Worm (Caenorhabditis elegans) whole organism, L2 larva: ENCODE data around the gene apn-1.

Source experiments
- C34F6.9 ChIP-seq: fragments of 150-350 bp; optimal IDR thresholded peaks from 2 replicates; lab custom pipeline; 2014; ENCODE audit warnings: missing biosample characterization, missing genetic modification characterization
- F13H6.1 ChIP-seq: sonication (generic microtip); optimal IDR thresholded peaks from 2 replicates; lab custom pipeline; 2016; ENCODE audit warnings: missing genetic modification characterization, missing compliant biosample characterization
- R02D3.7 ChIP-seq: fragments of 150-350 bp; optimal IDR thresholded peaks from 2 replicates; lab custom pipeline; 2014; ENCODE audit warnings: missing biosample characterization, missing genetic modification characterization
- ZK546.5 ChIP-seq: sonication (generic microtip); optimal IDR thresholded peaks from 2 replicates; lab custom pipeline; 2017; ENCODE audit warnings: missing biosample characterization, missing genetic modification characterization
- aly-2 ChIP-seq: fragments of 150-350 bp; optimal IDR thresholded peaks from 2 replicates; lab custom pipeline; 2014; ENCODE audit warnings: missing biosample characterization, missing genetic modification characterization
- ama-1 ChIP-seq: fragments of 150-350 bp; optimal IDR thresholded peaks from 2 replicates; lab custom pipeline; 2018; ENCODE audit warnings: inconsistent platforms
- blmp-1 ChIP-seq: sonication (generic microtip); optimal IDR thresholded peaks from 2 replicates; lab custom pipeline; 2017; ENCODE audit warnings: missing genetic modification characterization, mild to moderate bottlenecking, missing compliant biosample characterization, antibody characterized with exemption, moderate library complexity; ENCODE audit not compliant: insufficient read depth
- ceh-16 ChIP-seq: fragments of 150-350 bp; optimal IDR thresholded peaks from 2 replicates; lab custom pipeline; 2014; ENCODE audit warnings: missing biosample characterization, missing genetic modification characterization
- crh-2 ChIP-seq: sonication (generic microtip); optimal IDR thresholded peaks from 2 replicates; lab custom pipeline; 2017; ENCODE audit warnings: missing biosample characterization, missing genetic modification characterization
- dmd-4 ChIP-seq: sonication (generic microtip); optimal IDR thresholded peaks from 2 replicates; lab custom pipeline; 2017; ENCODE audit warnings: missing biosample characterization, missing genetic modification characterization
- egl-27 ChIP-seq: sonication (generic microtip); optimal IDR thresholded peaks from 3 replicates; lab custom pipeline; 2017; ENCODE audit warnings: missing biosample characterization, missing genetic modification reagents, missing genetic modification characterization
- elt-3 ChIP-seq: sonication (generic microtip); optimal IDR thresholded peaks from 2 replicates; lab custom pipeline; 2017; ENCODE audit warnings: missing biosample characterization, missing genetic modification characterization
- fos-1 ChIP-seq: fragments of 150-350 bp; optimal IDR thresholded peaks from 2 replicates; lab custom pipeline; 2014; ENCODE audit warnings: missing biosample characterization, missing genetic modification characterization
- gmeb-1 ChIP-seq: fragments of 150-350 bp; optimal IDR thresholded peaks from 2 replicates; lab custom pipeline; 2014; ENCODE audit warnings: missing biosample characterization, missing genetic modification characterization
- lin-11 ChIP-seq: fragments of 150-350 bp; sonication (generic microtip); optimal IDR thresholded peaks from 2 replicates; lab custom pipeline; 2014; ENCODE audit warnings: missing biosample characterization, missing genetic modification characterization, inconsistent platforms, mixed read lengths
- lin-13 ChIP-seq: fragments of 150-350 bp; optimal IDR thresholded peaks from 2 replicates; lab custom pipeline; 2014; ENCODE audit warnings: missing biosample characterization, missing genetic modification reagents, missing genetic modification characterization
- lin-39 ChIP-seq: fragments of 150-350 bp; optimal IDR thresholded peaks from 2 replicates; lab custom pipeline; 2014; ENCODE audit warnings: missing biosample characterization, missing genetic modification reagents, missing genetic modification characterization
- lsy-2 ChIP-seq, 2 experiments: fragments of 150-350 bp in 1 of 2; sonication (generic microtip) in 1 of 2; optimal IDR thresholded peaks; 2 replicates each; lab custom pipeline; 2014 to 2017; ENCODE audit warnings: missing biosample characterization in 2 of 2, missing genetic modification characterization in 2 of 2
- mdl-1 ChIP-seq, 2 experiments: fragments of 150-350 bp in 1 of 2; sonication (generic microtip) in 1 of 2; optimal IDR thresholded peaks; 2 replicates each; lab custom pipeline; 2017; ENCODE audit warnings: missing biosample characterization in 2 of 2, missing genetic modification characterization in 2 of 2
- nhr-11 ChIP-seq: fragments of 150-350 bp; optimal IDR thresholded peaks from 2 replicates; lab custom pipeline; 2014; ENCODE audit warnings: missing biosample characterization, missing genetic modification characterization
- nhr-12 ChIP-seq: fragments of 150-350 bp; optimal IDR thresholded peaks from 2 replicates; lab custom pipeline; 2014; ENCODE audit warnings: missing biosample characterization, missing genetic modification characterization
- nhr-129 ChIP-seq: fragments of 150-350 bp; optimal IDR thresholded peaks from 2 replicates; lab custom pipeline; 2014; ENCODE audit warnings: missing biosample characterization, missing genetic modification characterization
- nhr-21 ChIP-seq: fragments of 150-350 bp; optimal IDR thresholded peaks from 2 replicates; lab custom pipeline; 2014; ENCODE audit warnings: missing biosample characterization, missing genetic modification characterization
- nhr-237 ChIP-seq: fragments of 150-350 bp; optimal IDR thresholded peaks from 2 replicates; lab custom pipeline; 2014; ENCODE audit warnings: missing biosample characterization, missing genetic modification characterization
- nhr-25 ChIP-seq: fragments of 150-350 bp; sonication (generic microtip); optimal IDR thresholded peaks from 3 replicates; lab custom pipeline; 2014; ENCODE audit warnings: missing biosample characterization, missing genetic modification characterization
- nhr-6 ChIP-seq: fragments of 150-350 bp; optimal IDR thresholded peaks from 2 replicates; lab custom pipeline; 2014; ENCODE audit warnings: missing biosample characterization, missing genetic modification characterization
- nhr-77 ChIP-seq: fragments of 150-350 bp; optimal IDR thresholded peaks from 2 replicates; lab custom pipeline; 2014; ENCODE audit warnings: missing biosample characterization, missing genetic modification characterization
- peb-1 ChIP-seq: fragments of 150-350 bp; optimal IDR thresholded peaks from 2 replicates; lab custom pipeline; 2014; ENCODE audit warnings: missing biosample characterization, missing genetic modification characterization
- skn-1 ChIP-seq: sonication (generic microtip); optimal IDR thresholded peaks from 2 replicates; lab custom pipeline; 2017; ENCODE audit warnings: missing biosample characterization, missing genetic modification characterization
- sma-3 ChIP-seq: sonication (generic microtip); optimal IDR thresholded peaks from 2 replicates; lab custom pipeline; 2016; ENCODE audit warnings: missing genetic modification reagents, missing genetic modification characterization, missing compliant biosample characterization
- sma-9 ChIP-seq, 2 experiments: fragments of 150-350 bp in 1 of 2; sonication (generic microtip) in 1 of 2; optimal IDR thresholded peaks; 2 replicates each; lab custom pipeline; 2014 to 2016; ENCODE audit warnings: missing genetic modification characterization in 2 of 2, mild to moderate bottlenecking in 1 of 2, missing biosample characterization in 1 of 2, missing compliant biosample characterization in 1 of 2, missing genetic modification reagents in 1 of 2, moderate library complexity in 1 of 2
- snpc-4 ChIP-seq: fragments of 150-350 bp; optimal IDR thresholded peaks from 2 replicates; lab custom pipeline; 2014; ENCODE audit warnings: missing biosample characterization, missing genetic modification characterization
- unc-39 ChIP-seq: fragments of 150-350 bp; optimal IDR thresholded peaks from 2 replicates; lab custom pipeline; 2014; ENCODE audit warnings: missing biosample characterization, missing genetic modification characterization
- unc-55 ChIP-seq: fragments of 150-350 bp; sonication (generic microtip); optimal IDR thresholded peaks from 3 replicates; lab custom pipeline; 2014; ENCODE audit warnings: missing biosample characterization, missing genetic modification reagents, missing genetic modification characterization
- zag-1 ChIP-seq: fragments of 150-350 bp; optimal IDR thresholded peaks from 2 replicates; lab custom pipeline; 2014; ENCODE audit warnings: missing biosample characterization, missing genetic modification characterization
- ztf-4 ChIP-seq: fragments of 150-350 bp; optimal IDR thresholded peaks from 2 replicates; lab custom pipeline; 2014; ENCODE audit warnings: missing biosample characterization, missing genetic modification characterization

Gene apn-1

DNA sequence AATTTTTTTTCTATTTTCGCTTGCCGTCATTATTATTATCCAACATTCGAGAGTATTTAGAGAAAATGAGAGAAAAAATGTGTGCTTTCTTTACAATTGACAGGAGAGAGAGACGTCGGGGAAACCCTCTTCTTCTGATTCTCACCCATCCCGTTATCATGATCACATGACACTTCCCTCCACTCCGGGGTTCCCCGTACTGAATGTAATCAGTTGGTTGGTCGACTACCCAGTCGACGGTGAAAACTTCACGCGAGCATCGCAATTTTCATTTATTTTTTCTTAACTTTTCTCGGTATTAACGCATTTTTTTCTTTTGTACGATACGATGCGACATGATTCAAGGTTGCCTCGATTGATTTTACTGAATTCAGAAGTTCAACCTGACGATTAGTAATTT, 31.2 kb upstream of the apn-1 start (continued):
- TF ChIP-seq nhr-237 (no peak), ZK546.5 (no peak), mdl-1 (tag; optimal IDR thresholded peaks at IDR 0.05; lab: Kevin White, UChicago) (peak in 1 of 2 experiments; percentile 47), sma-3 (GFP tag; lab: Kevin White, UChicago) (peak; percentile 70), snpc-4 (no peak), nhr-12 (tag; lab: Kevin White, UChicago) (no peak), R02D3.7 (tag; lab: Kevin White, UChicago) (no peak), zag-1 (tag; lab: Kevin White, UChicago) (no peak), nhr-11 (tag; lab: Kevin White, UChicago) (no peak), nhr-6 (tag; lab: Kevin White, UChicago) (no peak), dmd-4 (tag; lab: Kevin White, UChicago) (no peak), lsy-2 (tag; optimal IDR thresholded peaks at IDR 0.05; lab: Kevin White, UChicago) (peak in 1 of 2 experiments; percentile 40), C34F6.9 (tag; lab: Kevin White, UChicago) (no peak), unc-39 (no peak), unc-55 (no peak), lin-39 (tag; lab: Kevin White, UChicago) (no peak), elt-3 (tag; lab: Kevin White, UChicago) (no peak), gmeb-1 (tag; lab: Kevin White, UChicago) (peak; percentile 53), ztf-4 (tag; lab: Kevin White, UChicago) (no peak)

DNA sequence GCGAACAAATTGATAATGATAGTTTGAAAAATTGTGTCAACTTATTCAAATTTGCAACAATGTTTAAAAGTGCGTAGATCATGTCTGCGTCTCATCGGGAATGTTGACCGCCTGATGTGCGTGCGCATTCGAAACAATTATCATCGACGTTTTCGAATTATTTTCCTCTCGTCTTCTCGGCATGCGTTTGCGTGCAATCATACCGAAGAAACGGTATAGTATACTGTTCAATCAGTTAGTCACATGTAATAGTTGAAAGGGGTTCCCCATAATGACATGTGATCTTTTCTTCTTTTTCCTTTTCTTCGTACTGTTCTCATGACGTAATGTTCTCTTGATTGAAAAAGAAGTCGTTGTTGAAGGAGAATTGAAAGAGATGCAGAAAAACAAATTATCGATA, 30.6 kb upstream of the apn-1 start:
- TF ChIP-seq nhr-6 (tag; lab: Kevin White, UChicago) = peak; percentile 51
- TF ChIP-seq nhr-21 (tag; lab: Kevin White, UChicago) = peak; percentile 97
- TF ChIP-seq fos-1 (tag; lab: Kevin White, UChicago) = peak; percentile 75
- peak; percentile 65 for TF ChIP-seq blmp-1 (tag; lab: Kevin White, UChicago)
- peak; percentile 82 to 86 for TF ChIP-seq mdl-1 (tag; optimal IDR thresholded peaks at IDR 0.05; lab: Kevin White, UChicago)
- TF ChIP-seq ztf-4 (tag; lab: Kevin White, UChicago) = peak; percentile 54
- peak in 1 of 2 experiments; percentile 74 for TF ChIP-seq lsy-2 (tag; optimal IDR thresholded peaks at IDR 0.05; lab: Kevin White, UChicago)
- TF ChIP-seq crh-2 (tag; lab: Kevin White, UChicago) = peak; percentile 83
- TF ChIP-seq aly-2 (tag; lab: Kevin White, UChicago) = no peak
- TF ChIP-seq nhr-129 (tag; lab: Kevin White, UChicago) = peak; percentile 92
- peak; percentile 94 for TF ChIP-seq sma-3 (GFP tag; lab: Kevin White, UChicago)
- peak; percentile 75 for TF ChIP-seq gmeb-1 (tag; lab: Kevin White, UChicago)
- no peak for TF ChIP-seq nhr-77 (tag; lab: Kevin White, UChicago)
- TF ChIP-seq egl-27 (tag; lab: Kevin White, UChicago) = peak; percentile 51
- peak; percentile 98 for TF ChIP-seq sma-9 (GFP tag; optimal IDR thresholded peaks at IDR 0.05; lab: Kevin White, UChicago)
- no peak for TF ChIP-seq sma-9 (tag; optimal IDR thresholded peaks at IDR 0.05; lab: Kevin White, UChicago)
- peak; percentile 12 for TF ChIP-seq lin-13
- peak; percentile 35 for TF ChIP-seq F13H6.1 (tag; lab: Kevin White, UChicago)
- no peak for TF ChIP-seq skn-1
- TF ChIP-seq peb-1 (tag; lab: Kevin White, UChicago) = no peak
- no peak for TF ChIP-seq lin-11 (tag; lab: Kevin White, UChicago)
- TF ChIP-seq ama-1 = peak; percentile 20
- TF ChIP-seq nhr-11 (tag; lab: Kevin White, UChicago) = no peak
- peak; percentile 49 for TF ChIP-seq C34F6.9 (tag; lab: Kevin White, UChicago)
- peak; percentile 38 for TF ChIP-seq ceh-16
- peak; percentile 97 for TF ChIP-seq nhr-25

DNA sequence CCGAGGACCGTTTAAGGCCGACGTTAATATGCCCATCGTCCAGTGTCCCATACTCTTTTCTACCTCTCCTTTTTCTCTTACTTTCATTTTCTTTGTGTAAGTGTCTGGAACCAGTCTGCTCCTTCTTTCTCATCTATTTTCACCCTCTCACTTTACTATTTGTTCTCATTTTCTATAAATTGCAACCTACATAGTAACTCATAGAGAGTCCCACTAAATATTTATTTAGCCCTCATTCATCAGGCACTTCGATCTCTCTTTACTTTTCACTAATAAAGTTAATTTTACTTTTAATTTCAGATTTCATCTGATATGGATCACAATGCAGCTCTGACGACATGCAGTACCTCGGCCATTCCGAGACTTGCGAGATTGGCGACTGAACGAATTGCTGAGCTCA, 30.0 kb upstream of the apn-1 start, which contains the start of gene zyg-11:
TSS of gene zyg-11 (plus strand) at position 301 of the 400 bp plus-strand sequence.
- TF ChIP-seq unc-55 (peak; percentile 49), zag-1 (tag; lab: Kevin White, UChicago) (no peak)
- TF ChIP-seq, all 48 proteins: peak for 1

DNA sequence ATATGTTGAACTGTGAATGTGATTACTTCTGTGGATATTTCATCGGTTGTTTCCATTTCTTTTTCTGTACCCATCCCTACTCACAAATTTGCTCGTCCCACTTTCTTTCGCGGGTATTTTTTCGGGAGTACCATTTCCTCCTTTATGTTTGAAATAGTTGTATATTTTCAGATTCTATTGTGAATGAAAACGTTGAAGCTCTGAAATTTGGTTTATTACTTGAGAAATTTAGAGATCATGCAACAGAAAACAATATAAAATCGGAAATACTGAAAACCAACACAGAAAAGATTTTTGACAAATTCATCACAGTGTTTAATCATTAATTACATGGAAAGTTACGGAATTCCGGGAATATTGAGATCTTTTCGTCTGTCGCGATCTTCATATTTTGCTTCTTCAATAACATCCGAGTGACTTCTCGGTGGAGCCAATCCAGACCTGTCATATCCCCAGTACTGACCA, 26.8 kb upstream of the apn-1 start:
- no peak for TF ChIP-seq elt-3 (tag; lab: Kevin White, UChicago)
- peak; percentile 58 for TF ChIP-seq ztf-4 (tag; lab: Kevin White, UChicago)
- TF ChIP-seq blmp-1 (tag; lab: Kevin White, UChicago) = peak; percentile 14
- TF ChIP-seq nhr-25 = peak; percentile 36
- TF ChIP-seq F13H6.1 (tag; lab: Kevin White, UChicago) = peak; percentile 15
- no peak for TF ChIP-seq nhr-21 (tag; lab: Kevin White, UChicago)
- TF ChIP-seq sma-3 (GFP tag; lab: Kevin White, UChicago) = peak; percentile 60
